Fruit fly (Drosophila melanogaster): ENCODE data around the gene DEF8.

Gene DEF8

DNA sequence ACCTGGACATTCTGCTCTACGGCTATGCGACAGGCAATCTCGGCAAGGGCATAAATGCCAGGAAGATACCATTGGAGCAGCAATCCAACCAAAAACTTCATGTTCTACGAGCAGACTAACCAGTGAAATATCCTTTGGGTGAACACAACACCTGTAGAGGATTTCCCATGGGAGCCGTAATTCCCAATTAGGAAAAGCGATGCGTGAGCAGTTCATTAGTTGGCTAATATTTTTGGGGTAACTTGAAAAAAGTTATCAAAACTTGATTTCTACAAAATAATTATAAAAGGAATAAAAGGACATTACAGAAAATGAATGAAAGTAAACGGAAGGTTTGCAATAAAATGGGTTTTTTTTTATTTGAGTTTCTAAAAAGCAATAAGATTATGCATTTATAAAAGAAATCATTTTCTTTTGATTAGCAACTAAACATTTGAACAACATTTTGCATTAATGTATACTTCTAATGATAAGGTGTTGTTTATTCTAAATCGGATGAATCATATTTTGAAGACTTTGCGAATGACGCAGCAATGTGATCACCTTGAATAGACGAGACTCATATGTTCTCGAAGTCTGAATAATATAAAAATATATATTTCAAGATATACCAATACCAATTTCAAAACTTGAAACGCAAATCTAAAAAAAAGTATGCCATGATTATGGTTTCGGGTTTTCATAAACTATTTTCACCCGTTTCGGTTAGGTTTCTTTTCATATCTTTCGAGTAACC is 4.5 kb upstream of the DEF8 start, which contains the start of the genes Ir68b and CG34241:
Gene Ir68b (minus strand): TSS at position 101 of the 736 bp plus-strand sequence.
Gene CG34241 (plus strand): TSS at position 686 of the 736 bp plus-strand sequence.
- TF ChIP-seq noc (tag; optimal IDR thresholded peaks at IDR 0.05), result no peak

DNA sequence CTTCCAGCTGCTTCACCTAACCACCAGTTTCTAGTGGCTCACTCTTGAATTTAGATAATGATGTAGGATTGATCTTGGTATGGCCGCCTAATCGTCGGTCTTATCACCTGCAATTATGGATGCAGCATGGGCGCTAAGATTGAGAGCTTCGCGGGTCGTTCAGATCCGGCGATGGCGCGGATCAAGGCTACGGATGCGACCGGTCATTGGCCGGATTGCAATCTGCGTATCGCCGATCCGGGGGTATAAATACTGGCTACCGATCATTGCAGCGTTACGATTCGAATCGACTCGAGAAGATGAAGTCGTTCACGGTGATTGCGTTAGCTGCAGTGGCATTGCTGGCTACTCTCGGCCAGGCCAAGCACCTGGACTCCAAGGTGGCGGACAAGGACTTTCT is 2.8 kb upstream of the DEF8 start, which contains the start of gene Lsp2:
Gene Lsp2 (plus strand): TSS at position 283 of the 400 bp plus-strand sequence.
- TF ChIP-seq noc (tag; optimal IDR thresholded peaks at IDR 0.05), result no peak

DNA sequence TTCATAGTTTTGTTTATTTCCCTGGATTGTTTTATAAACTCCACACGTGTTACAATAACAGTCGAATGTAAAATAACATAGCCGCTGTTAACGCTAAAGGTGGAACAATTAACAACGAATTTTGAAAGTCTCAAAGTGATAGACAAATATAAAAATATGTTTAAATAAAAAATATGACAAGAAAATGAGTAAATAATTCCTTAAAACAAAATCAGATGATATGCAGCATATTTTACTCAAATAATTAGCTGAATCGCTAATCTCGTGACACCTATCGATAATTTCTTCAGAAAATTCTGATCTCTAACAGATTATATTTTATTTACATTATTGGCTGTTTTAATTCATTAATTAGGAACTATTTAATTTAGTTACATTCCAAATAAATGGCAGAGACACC is 4.7 kb downstream of the DEF8 start, which contains the start of the genes CG5645 and Atg12:
Gene CG5645 (minus strand): TSS at position 77 of the 400 bp plus-strand sequence.
Gene Atg12 (plus strand): TSS at position 338 of the 400 bp plus-strand sequence.
- TF ChIP-seq noc (tag; optimal IDR thresholded peaks at IDR 0.05), result peak; percentile 56

DNA sequence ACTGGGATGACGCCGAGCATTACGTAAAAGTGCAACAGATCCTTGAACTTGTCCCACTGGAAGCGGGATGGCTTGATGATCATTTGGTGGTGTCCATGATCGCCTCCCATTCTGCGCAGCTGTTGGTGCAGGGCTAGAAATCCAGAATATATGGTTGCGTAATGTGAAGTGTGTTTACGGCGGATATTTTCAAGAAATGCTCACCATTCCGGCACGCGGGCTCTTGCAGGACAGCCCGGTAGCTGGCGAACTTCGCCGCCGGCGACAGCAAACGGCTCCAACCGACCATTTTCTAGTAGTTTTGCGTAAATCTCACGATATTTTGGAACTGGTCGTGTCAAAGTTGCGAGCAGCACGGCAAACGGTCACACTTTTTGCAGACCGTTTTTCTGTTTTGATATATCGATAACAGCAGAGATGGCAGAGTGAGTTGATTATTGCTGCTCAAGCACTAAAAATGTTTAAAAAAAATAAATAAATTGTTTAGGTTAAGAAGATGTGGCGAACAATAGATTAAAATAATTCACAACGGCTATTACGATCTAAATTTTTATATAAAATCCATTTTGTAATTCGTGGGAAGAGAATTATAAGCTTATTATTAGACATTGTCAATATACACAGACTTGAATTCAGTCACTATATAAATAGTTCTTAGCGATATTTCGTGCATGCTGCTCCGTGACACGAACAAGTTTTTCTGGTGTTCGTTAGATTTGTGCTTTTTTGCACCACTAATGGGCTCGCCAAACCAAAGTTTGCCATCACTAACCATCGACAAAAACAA is 6.4 kb downstream of the DEF8 start, which contains the start of the genes ND-SGDH and RhoGAP68F:
Gene ND-SGDH (minus strand): TSS at position 472 of the 787 bp plus-strand sequence.
Gene RhoGAP68F (plus strand): TSS at position 756 of the 787 bp plus-strand sequence.
- TF ChIP-seq noc (tag; optimal IDR thresholded peaks at IDR 0.05), result peak; percentile 72

DNA sequence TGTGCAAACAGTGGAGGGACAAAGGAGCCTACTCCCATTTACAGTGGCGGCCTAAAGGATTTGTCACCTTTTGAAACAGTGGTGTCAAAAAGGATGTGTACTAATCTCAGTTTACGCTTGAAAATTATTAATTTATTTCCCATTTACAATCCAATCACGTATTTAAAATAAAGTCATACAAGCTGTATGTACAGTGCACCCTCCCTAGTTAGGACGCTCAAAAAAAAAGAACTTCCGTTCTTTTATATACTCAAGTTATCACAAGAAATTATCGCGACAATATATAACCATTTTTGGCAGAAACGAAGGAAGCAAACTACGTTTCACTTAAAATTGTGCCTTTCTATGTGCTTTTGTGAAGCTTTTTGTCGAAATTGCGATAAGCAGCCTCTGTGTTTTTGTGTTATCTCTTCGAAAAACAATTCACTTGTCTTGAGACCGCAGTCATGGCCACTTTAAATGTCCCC is 7.3 kb downstream of the DEF8 start:
- TF ChIP-seq noc (tag; optimal IDR thresholded peaks at IDR 0.05), result peak; percentile 75

DNA sequence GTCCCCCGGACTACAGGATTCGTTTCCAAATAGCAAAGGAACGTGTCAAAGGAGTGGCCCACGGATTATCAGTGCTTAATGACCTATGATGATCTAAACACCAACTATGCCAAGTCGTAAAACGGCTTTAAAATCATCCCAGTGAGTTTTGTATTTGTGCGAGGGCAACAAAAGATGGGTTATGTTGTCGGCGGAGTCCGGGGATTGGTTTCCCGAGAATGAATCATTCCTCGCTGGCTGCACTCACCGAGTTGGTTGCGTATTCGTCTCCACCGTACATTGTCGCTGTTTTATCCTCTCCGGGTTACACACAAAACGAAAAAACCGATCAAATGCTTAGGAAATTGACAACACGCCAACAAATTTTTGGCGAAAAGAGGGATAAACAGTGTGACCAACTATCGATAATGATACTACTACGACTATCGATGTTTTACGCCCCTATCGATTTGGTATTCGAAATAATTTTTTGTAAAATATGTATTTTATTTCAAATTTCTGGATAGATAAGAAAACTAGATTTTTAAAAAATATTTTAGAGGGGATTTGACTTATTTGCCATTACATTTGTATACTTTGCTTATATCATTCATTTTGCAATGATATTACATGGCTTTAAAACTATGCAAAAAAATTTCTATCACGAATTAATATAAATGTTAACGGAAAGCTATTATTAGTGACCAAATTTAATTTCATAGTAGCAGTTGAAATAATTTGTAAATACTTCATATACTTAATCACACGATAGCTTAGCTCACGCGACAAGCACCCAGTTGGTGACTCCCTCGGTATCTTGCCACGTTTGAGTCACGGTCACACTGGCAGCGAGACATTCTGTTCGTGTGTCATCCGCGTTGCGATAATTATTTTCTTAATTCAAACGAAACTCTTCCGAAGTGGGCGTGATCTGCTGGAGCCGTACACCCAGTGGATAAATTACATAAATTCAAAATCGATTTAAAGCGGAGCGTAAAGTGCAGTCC is 14.1 kb downstream of the DEF8 start, which contains the start of the genes eIF3l and Nrx-IV:
Gene eIF3l (minus strand): TSS at position 389 of the 986 bp plus-strand sequence.
Gene Nrx-IV (plus strand): TSS at position 811 of the 986 bp plus-strand sequence.
- TF ChIP-seq noc (tag; optimal IDR thresholded peaks at IDR 0.05), result no peak

DNA sequence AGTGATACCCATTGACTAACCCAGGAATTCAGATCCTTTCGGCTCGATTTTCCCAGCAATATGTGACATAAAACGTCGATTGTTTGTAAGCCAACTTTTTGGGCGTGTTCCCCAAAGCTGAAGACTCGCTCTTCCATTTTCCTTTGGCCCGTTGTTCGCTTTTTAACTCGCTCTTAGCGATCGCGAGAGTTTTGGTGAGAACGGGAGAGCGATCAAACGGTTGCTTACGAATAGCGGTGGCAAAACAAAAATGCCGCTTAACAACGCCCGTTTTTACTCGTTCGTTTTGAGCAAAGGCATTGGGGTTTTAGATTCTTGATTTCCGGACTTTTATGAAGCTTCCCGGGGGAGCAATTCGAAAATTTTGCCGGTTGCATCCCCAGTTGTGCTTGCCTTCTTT is 15.0 kb downstream of the DEF8 start:
- no peak for TF ChIP-seq noc (tag; optimal IDR thresholded peaks at IDR 0.05)

DNA sequence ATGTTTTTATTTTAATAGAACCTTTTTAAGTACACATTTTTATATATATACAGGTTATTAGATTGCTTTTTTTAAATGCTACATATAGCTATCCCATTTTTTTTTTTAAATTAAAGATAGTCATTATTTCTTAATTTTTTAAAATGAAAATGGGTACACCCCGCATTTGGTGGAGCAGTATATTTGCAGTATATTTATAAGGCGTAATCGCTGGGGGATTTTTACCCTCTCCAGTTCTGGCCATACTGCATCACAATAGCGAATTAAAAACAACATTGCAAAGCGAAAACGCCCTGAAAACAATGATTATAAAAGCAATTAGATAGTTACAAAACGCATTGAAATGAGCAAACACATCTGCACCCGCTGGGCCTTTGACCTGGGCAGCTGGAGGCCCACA is 17.1 kb downstream of the DEF8 start, which contains the start of gene CG32099:
Gene CG32099 (plus strand): TSS at position 250 of the 400 bp plus-strand sequence.
- no peak for TF ChIP-seq noc (tag; optimal IDR thresholded peaks at IDR 0.05)

DNA sequence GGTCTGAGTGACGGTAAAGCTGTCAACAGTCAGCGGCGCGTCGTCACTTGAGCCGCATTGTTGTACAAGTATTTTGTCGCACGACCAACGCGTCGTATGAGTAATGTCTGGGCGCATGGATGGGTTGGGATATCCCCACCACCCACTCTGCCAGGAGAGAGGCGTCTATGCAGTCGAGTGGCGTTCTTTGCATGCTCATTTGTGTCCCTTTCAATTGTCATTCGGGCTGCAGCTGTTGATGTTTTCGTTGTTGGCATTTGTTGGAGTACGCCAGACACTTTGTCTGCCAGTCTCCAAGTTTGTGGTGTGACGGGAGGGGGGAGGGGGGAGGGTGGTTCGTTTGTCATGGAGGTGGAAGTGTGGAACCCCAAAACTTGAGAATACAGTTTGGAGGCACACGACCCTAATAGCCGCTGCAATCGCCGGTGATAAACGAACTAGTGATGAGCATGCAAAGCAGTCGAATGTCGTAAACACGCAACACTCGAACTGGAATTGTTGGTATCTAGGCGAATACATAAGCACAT is 30.3 kb downstream of the DEF8 start:
- no peak for TF ChIP-seq noc (tag; optimal IDR thresholded peaks at IDR 0.05)

DNA sequence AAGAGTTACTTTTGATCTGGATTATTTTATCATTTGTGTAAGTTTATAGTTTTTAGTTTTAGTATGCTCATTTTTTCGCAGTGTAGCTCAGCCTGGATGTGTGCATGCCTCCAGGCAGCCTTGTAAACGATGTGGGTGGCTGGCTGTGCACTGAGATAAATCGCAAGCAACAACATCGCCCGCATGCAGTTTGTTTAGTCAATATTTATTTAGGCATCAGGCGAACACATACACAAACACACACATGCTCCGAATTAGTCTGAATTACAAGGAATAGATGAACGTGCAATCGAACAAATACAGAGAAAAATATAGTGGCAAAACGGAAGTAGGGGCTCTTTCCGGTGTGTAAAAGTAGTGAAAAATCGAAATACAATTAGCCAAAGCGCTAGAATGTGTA is 31.1 kb downstream of the DEF8 start:
- no peak for TF ChIP-seq noc (tag; optimal IDR thresholded peaks at IDR 0.05)

DNA sequence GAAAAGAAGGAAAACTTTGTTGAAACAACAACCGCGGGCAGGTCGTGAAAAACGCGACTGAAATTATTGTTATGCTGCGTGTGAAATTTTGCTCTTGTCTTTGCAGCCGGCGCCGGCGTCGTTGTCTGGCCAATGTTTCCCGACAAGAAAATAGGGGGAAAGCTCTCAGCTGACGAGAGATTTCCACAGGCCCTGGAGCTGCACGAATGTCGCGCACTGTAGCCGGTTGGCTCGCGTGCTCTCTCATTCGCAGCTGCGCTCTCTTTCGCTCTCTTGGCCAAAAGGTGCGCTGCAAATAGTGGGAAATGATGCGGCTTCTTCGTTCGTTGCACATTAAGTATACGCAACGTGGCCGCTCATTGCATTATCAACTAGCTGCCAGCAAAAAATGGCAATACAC is 31.7 kb downstream of the DEF8 start, which contains the start of gene CG9760:
Gene CG9760 (minus strand): TSS at position 43 of the 400 bp plus-strand sequence.
- no peak for TF ChIP-seq noc (tag; optimal IDR thresholded peaks at IDR 0.05)

DNA sequence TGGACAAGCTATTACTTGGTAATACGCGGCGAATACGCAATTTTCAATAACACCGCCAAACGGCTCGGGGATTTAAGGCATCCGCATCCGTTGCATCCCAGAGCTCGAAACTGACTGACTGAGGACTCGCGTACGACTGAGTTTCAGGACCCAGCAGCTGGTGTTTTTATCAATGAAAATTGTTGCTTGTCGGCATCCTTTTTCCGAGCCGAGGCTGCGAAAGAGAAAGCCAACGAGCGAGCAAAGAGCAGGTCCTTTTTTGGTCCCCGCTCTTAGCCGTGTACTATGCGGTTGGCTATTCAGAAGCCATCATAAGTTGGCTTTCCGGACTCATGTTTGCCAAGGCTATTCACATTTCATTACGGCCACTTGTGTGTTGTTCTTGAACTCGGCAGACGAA is 43.4 kb downstream of the DEF8 start, which contains the start of gene Rh7:
Gene Rh7 (minus strand): TSS at position 101 of the 400 bp plus-strand sequence.
- no peak for TF ChIP-seq noc (tag; optimal IDR thresholded peaks at IDR 0.05)

DNA sequence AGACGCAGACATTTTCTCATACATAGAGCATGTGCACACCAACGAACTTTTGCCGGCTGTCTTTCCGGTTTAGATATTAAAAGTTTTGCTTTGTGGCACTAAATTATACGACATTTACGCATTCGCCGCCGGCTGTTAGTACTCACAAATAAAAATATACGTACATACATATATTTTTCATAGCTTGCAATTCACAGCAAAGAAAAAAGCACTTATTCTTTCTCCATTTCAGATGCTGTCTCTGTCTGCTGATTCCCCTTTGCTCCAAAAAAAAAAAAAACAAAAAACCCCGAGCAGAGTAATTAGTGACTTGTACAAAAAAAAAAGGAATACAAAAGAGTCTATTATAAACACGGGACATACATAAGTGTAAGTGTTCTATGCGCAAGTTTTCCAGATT is 45.4 kb downstream of the DEF8 start, which contains the start of gene CAH2:
Gene CAH2 (plus strand): TSS at position 301 of the 400 bp plus-strand sequence.
- TF ChIP-seq noc (tag; optimal IDR thresholded peaks at IDR 0.05), result no peak

DNA sequence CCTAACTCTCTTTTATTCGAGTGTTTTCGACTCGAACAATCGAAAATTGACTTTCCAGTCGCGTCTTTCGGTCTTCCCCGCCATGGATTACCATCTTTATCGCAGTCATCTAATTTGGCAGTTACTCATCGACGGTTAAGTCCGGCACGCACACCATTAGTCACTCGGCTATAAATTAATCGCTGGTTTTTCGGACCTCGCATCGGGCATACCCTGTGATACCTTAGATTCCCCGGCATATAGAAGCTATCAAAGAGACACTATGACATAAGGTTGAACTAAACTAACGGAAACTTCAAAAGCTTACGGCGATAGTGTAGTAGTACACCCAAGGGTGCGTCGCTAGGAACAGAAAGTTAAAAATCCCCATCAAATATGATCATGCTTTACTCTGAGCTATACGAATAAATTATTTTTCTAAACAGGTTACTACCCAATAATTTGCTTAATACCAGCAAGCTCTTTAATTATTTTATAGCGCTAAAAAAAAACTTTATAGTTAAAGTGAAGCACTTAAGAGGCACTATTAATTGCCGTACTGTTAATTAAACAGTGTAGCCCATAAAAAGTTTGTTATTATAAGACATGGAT is 47.0 kb downstream of the DEF8 start:
- TF ChIP-seq noc (tag; optimal IDR thresholded peaks at IDR 0.05), result peak; percentile 21
